Fruit fly (Drosophila melanogaster) whole organism, embryonic: ENCODE results near the gene retm.

Experiments used
- B-H1 ChIP-seq: fragments of 200-800 bp; sonication (Bioruptor generic); IDR thresholded peaks from 3 replicates; pipeline ENCODE4 v1.3.6; 2022; ENCODE audit warnings: missing biosample characterization, missing genetic modification characterization
- Bgb ChIP-seq: fragments of 200-800 bp; sonication (Bioruptor generic); IDR thresholded peaks from 2 replicates; pipeline ENCODE4 v1.3.6; 2022; ENCODE audit warnings: missing biosample characterization, missing genetic modification characterization; ENCODE audit not compliant: partially characterized antibody
- Blimp-1 ChIP-seq: fragments of 200-800 bp; sonication (Bioruptor generic); optimal IDR thresholded peaks from 3 replicates; lab custom pipeline; 2018; ENCODE audit warnings: missing biosample characterization, missing genetic modification characterization, mild to moderate bottlenecking, moderate library complexity, missing genetic modification reagents
- BtbVII ChIP-seq: fragments of 200-800 bp; sonication (Bioruptor generic); optimal IDR thresholded peaks from 3 replicates; lab custom pipeline; 2017; ENCODE audit warnings: missing biosample characterization, mild to moderate bottlenecking, missing genetic modification characterization
- CG10147 ChIP-seq: fragments of 200-800 bp; sonication (Bioruptor generic); optimal IDR thresholded peaks from 2 replicates; lab custom pipeline; 2019; ENCODE audit warnings: missing biosample characterization, mild to moderate bottlenecking, missing genetic modification characterization, moderate library complexity
- CG10274 ChIP-seq: fragments of 200-800 bp; sonication (Bioruptor generic); optimal IDR thresholded peaks from 3 replicates; lab custom pipeline; 2017; ENCODE audit warnings: missing biosample characterization, mild to moderate bottlenecking, missing genetic modification characterization
- CG10366 ChIP-seq: fragments of 200-800 bp; sonication (Bioruptor generic); IDR thresholded peaks from 2 replicates; pipeline ENCODE4 v1.3.6; 2022; ENCODE audit warnings: missing biosample characterization, missing genetic modification characterization
- CG11504 ChIP-seq: fragments of 200-800 bp; sonication (Bioruptor generic); optimal IDR thresholded peaks from 3 replicates; lab custom pipeline; 2019; ENCODE audit warnings: missing biosample characterization, mild to moderate bottlenecking, missing genetic modification characterization, moderate library complexity
- CG12155 ChIP-seq: fragments of 200-800 bp; sonication (Bioruptor generic); optimal IDR thresholded peaks from 3 replicates; lab custom pipeline; 2016; ENCODE audit warnings: missing biosample characterization, missing genetic modification characterization
- CG12744 ChIP-seq: fragments of 200-800 bp; sonication (Bioruptor generic); optimal IDR thresholded peaks from 2 replicates; lab custom pipeline; 2016; ENCODE audit warnings: missing biosample characterization, missing genetic modification characterization
- CG15269 ChIP-seq: fragments of 200-800 bp; sonication (Bioruptor generic); optimal IDR thresholded peaks from 2 replicates; lab custom pipeline; 2018; ENCODE audit warnings: missing biosample characterization, mild to moderate bottlenecking, missing genetic modification characterization, moderate library complexity
- CG17328 ChIP-seq: fragments of 200-800 bp; sonication (Bioruptor generic); IDR thresholded peaks from 2 replicates; pipeline ENCODE4 v1.3.6; 2022; ENCODE audit warnings: missing biosample characterization, missing genetic modification characterization
- CG17361 ChIP-seq: fragments of 200-800 bp; sonication (Bioruptor generic); IDR thresholded peaks from 3 replicates; pipeline ENCODE4 v1.3.6; 2022; ENCODE audit warnings: missing biosample characterization, missing genetic modification characterization
- CG18619 ChIP-seq: fragments of 200-800 bp; sonication (Bioruptor generic); optimal IDR thresholded peaks from 3 replicates; lab custom pipeline; 2017; ENCODE audit warnings: missing biosample characterization, mild to moderate bottlenecking, missing genetic modification characterization
- CG32532 ChIP-seq: fragments of 200-800 bp; sonication (Bioruptor generic); IDR thresholded peaks from 2 replicates; pipeline ENCODE4 v1.3.6; 2022; ENCODE audit warnings: missing biosample characterization, missing genetic modification characterization
- CG3838 ChIP-seq: fragments of 200-800 bp; sonication (Bioruptor generic); optimal IDR thresholded peaks from 3 replicates; lab custom pipeline; 2016; ENCODE audit warnings: missing biosample characterization, missing genetic modification characterization
- CG3995 ChIP-seq: fragments of 200-800 bp; sonication (Bioruptor generic); optimal IDR thresholded peaks from 3 replicates; lab custom pipeline; 2016; ENCODE audit warnings: missing biosample characterization, missing genetic modification characterization
- CG4730 ChIP-seq: fragments of 200-800 bp; sonication (Bioruptor generic); IDR thresholded peaks from 2 replicates; pipeline ENCODE4 v1.3.6; 2022; ENCODE audit warnings: missing biosample characterization, missing genetic modification characterization
- CG7987 ChIP-seq: fragments of 200-800 bp; sonication (Bioruptor generic); optimal IDR thresholded peaks from 2 replicates; lab custom pipeline; 2018; ENCODE audit warnings: missing biosample characterization, mild to moderate bottlenecking, missing genetic modification characterization, moderate library complexity
- CG9817 ChIP-seq: fragments of 200-800 bp; sonication (Bioruptor generic); optimal IDR thresholded peaks from 2 replicates; lab custom pipeline; 2018; ENCODE audit warnings: missing biosample characterization, mild to moderate bottlenecking, missing genetic modification characterization, moderate library complexity
- CrebB ChIP-seq: fragments of 200-800 bp; sonication (Bioruptor generic); optimal IDR thresholded peaks from 3 replicates; lab custom pipeline; 2018; ENCODE audit warnings: missing biosample characterization, mild to moderate bottlenecking, missing genetic modification characterization
- Dad ChIP-seq: fragments of 200-800 bp; sonication (Bioruptor generic); optimal IDR thresholded peaks from 3 replicates; lab custom pipeline; 2016; ENCODE audit warnings: missing biosample characterization, missing genetic modification characterization
- Dip2 ChIP-seq: fragments of 200-800 bp; sonication (Bioruptor generic); IDR thresholded peaks from 2 replicates; pipeline ENCODE4 v1.3.6; 2022; ENCODE audit warnings: missing biosample characterization, missing genetic modification characterization
- Dll ChIP-seq: fragments of 200-800 bp; sonication (Bioruptor generic); IDR thresholded peaks from 4 replicates; pipeline ENCODE4 v1.3.6; 2022; ENCODE audit warnings: missing biosample characterization, missing genetic modification characterization; ENCODE audit not compliant: partially characterized antibody
- HLH4C ChIP-seq: fragments of 200-800 bp; sonication (Bioruptor generic); IDR thresholded peaks from 3 replicates; pipeline ENCODE4 v1.3.6; 2022; ENCODE audit warnings: missing biosample characterization, missing genetic modification characterization; ENCODE audit not compliant: partially characterized antibody
- Hand ChIP-seq: fragments of 200-800 bp; sonication (Bioruptor generic); optimal IDR thresholded peaks from 2 replicates; lab custom pipeline; 2017; ENCODE audit warnings: mild to moderate bottlenecking, missing biosample characterization, missing genetic modification reagents, missing genetic modification characterization
- Hr39 ChIP-seq: fragments of >200 bp; optimal IDR thresholded peaks from 2 replicates; lab custom pipeline; 2017
- MTF-1 ChIP-seq: fragments of 200-800 bp; sonication (Bioruptor generic); optimal IDR thresholded peaks from 2 replicates; lab custom pipeline; 2018; ENCODE audit warnings: missing biosample characterization, mild to moderate bottlenecking, missing genetic modification characterization, borderline replicate concordance
- Mad ChIP-seq: fragments of 200-800 bp; sonication (Bioruptor generic); optimal IDR thresholded peaks from 2 replicates; lab custom pipeline; 2016; ENCODE audit warnings: missing biosample characterization, missing genetic modification characterization
- NK7.1 ChIP-seq: fragments of 200-800 bp; sonication (Bioruptor generic); optimal IDR thresholded peaks from 3 replicates; lab custom pipeline; 2016; ENCODE audit warnings: missing biosample characterization, missing genetic modification characterization
- Neu2 ChIP-seq: fragments of 200-800 bp; sonication (Bioruptor generic); optimal IDR thresholded peaks from 3 replicates; lab custom pipeline; 2016; ENCODE audit warnings: missing biosample characterization, missing genetic modification characterization, borderline replicate concordance
- Rfx ChIP-seq: fragments of 200-800 bp; sonication (Bioruptor generic); IDR thresholded peaks from 2 replicates; pipeline ENCODE4 v1.3.6; 2022; ENCODE audit warnings: missing biosample characterization, missing genetic modification characterization
- amos ChIP-seq: fragments of 200-800 bp; sonication (Bioruptor generic); IDR thresholded peaks from 2 replicates; pipeline ENCODE4 v1.3.6; 2022; ENCODE audit warnings: missing biosample characterization, missing genetic modification characterization; ENCODE audit not compliant: partially characterized antibody
- bsh ChIP-seq, 2 experiments: fragments of 200-800 bp; sonication (Bioruptor generic); optimal IDR thresholded peaks; 2 replicates each; lab custom pipeline; 2017 to 2018; ENCODE audit warnings: mild to moderate bottlenecking in 2 of 2, missing biosample characterization in 2 of 2, missing genetic modification characterization in 2 of 2, moderate library complexity in 1 of 2
- caup ChIP-seq: fragments of 200-800 bp; sonication (Bioruptor generic); optimal IDR thresholded peaks from 3 replicates; lab custom pipeline; 2017; ENCODE audit warnings: missing biosample characterization, mild to moderate bottlenecking, missing genetic modification characterization, moderate library complexity; ENCODE audit not compliant: severe bottlenecking
- chif ChIP-seq, 2 experiments: fragments of 200-800 bp; sonication (Bioruptor generic); optimal IDR thresholded peaks; 3 replicates each; lab custom pipeline; 2016; ENCODE audit warnings: missing biosample characterization in 2 of 2, missing genetic modification characterization in 2 of 2
- chinmo ChIP-seq: fragments of 200-800 bp; sonication (Bioruptor generic); IDR thresholded peaks from 4 replicates; pipeline ENCODE4 v1.3.6; 2022; ENCODE audit warnings: missing biosample characterization, missing genetic modification characterization; ENCODE audit not compliant: partially characterized antibody
- dmrt11E ChIP-seq: fragments of 200-800 bp; sonication (Bioruptor generic); optimal IDR thresholded peaks from 3 replicates; lab custom pipeline; 2018; ENCODE audit warnings: missing biosample characterization, mild to moderate bottlenecking, missing genetic modification characterization, moderate library complexity
- dpn ChIP-seq, 2 experiments: fragments of 200-800 bp; sonication (Bioruptor generic); optimal IDR thresholded peaks; 3 replicates each; lab custom pipeline; 2016; ENCODE audit warnings: missing biosample characterization in 2 of 2, missing genetic modification characterization in 2 of 2
- gce ChIP-seq: fragments of 200-800 bp; sonication (Bioruptor generic); IDR thresholded peaks from 3 replicates; pipeline ENCODE4 v1.3.6; 2022; ENCODE audit warnings: missing biosample characterization, missing genetic modification characterization
- jumu ChIP-seq: fragments of 200-800 bp; sonication (Bioruptor generic); optimal IDR thresholded peaks from 3 replicates; lab custom pipeline; 2016; ENCODE audit warnings: missing biosample characterization, missing genetic modification characterization
- knrl ChIP-seq: fragments of 200-800 bp; sonication (Bioruptor generic); IDR thresholded peaks from 3 replicates; pipeline ENCODE4 v1.3.6; 2022; ENCODE audit warnings: missing biosample characterization, missing genetic modification characterization; ENCODE audit not compliant: partially characterized antibody
- odd ChIP-seq: fragments of 200-800 bp; sonication (Bioruptor generic); optimal IDR thresholded peaks from 2 replicates; lab custom pipeline; 2017; ENCODE audit warnings: missing biosample characterization, mild to moderate bottlenecking, missing genetic modification characterization
- otp ChIP-seq: fragments of 200-800 bp; sonication (Bioruptor generic); IDR thresholded peaks from 3 replicates; pipeline ENCODE4, ENCODE4 v1.3.6; 2022; ENCODE audit warnings: missing biosample characterization, missing genetic modification characterization
- peb ChIP-seq: fragments of 200-800 bp; sonication (Bioruptor generic); IDR thresholded peaks from 2 replicates; pipeline ENCODE4 v1.3.6; 2022; ENCODE audit warnings: missing biosample characterization, missing genetic modification characterization
- tup ChIP-seq: fragments of 200-800 bp; sonication (Bioruptor generic); optimal IDR thresholded peaks from 2 replicates; lab custom pipeline; 2016; ENCODE audit warnings: missing biosample characterization, mild to moderate bottlenecking, missing genetic modification characterization, moderate library complexity
- unc-4 ChIP-seq: fragments of 200-800 bp; sonication (Bioruptor generic); IDR thresholded peaks from 2 replicates; pipeline ENCODE4 v1.3.6; 2022; ENCODE audit warnings: missing biosample characterization, missing genetic modification characterization; ENCODE audit not compliant: partially characterized antibody
- wdn ChIP-seq: fragments of 200-800 bp; sonication (Bioruptor generic); IDR thresholded peaks from 2 replicates; pipeline ENCODE4 v1.3.6; 2022; ENCODE audit warnings: missing biosample characterization, missing genetic modification characterization
- zen2 ChIP-seq: fragments of 200-800 bp; sonication (Bioruptor generic); IDR thresholded peaks from 3 replicates; pipeline ENCODE4 v1.3.6; 2022; ENCODE audit warnings: missing biosample characterization, missing genetic modification characterization; ENCODE audit not compliant: partially characterized antibody
- zf30C ChIP-seq: fragments of 200-800 bp; sonication (Bioruptor generic); optimal IDR thresholded peaks from 3 replicates; lab custom pipeline; 2018; ENCODE audit warnings: missing biosample characterization, mild to moderate bottlenecking, missing genetic modification characterization

The retm gene

dm6 chr2L:6461497-6461896, 5.8 kb upstream of the retm start (continued):
- peak in 1 of 2 experiments; percentile 34 for TF ChIP-seq chif (GFP tag; optimal IDR thresholded peaks at IDR 0.05; lab: Kevin White, UChicago)
- no peak for TF ChIP-seq CG12155 (GFP tag; lab: Kevin White, UChicago)
- peak; percentile 46 for TF ChIP-seq CG11504 (tag; lab: Kevin White, UChicago)
- TF ChIP-seq dmrt11E (tag; lab: Kevin White, UChicago) = peak; percentile 1
- TF ChIP-seq bsh (GFP tag; optimal IDR thresholded peaks at IDR 0.05; lab: Kevin White, UChicago) = peak in 1 of 2 experiments; percentile 42
- no peak for TF ChIP-seq otp
- TF ChIP-seq unc-4 (GFP tag; lab: Robert Waterston, UW) = no peak
- no peak for TF ChIP-seq chinmo
- TF ChIP-seq CG4730 = no peak
- no peak for TF ChIP-seq tup (GFP tag; lab: Kevin White, UChicago)
- peak; percentile 50 for TF ChIP-seq MTF-1 (GFP tag; lab: Kevin White, UChicago)
- TF ChIP-seq BtbVII (GFP tag; lab: Kevin White, UChicago) = peak; percentile 59
- TF ChIP-seq odd (GFP tag; lab: Kevin White, UChicago) = peak; percentile 59
- TF ChIP-seq CG12744 (GFP tag; lab: Kevin White, UChicago) = no peak
- TF ChIP-seq CG32532 (GFP tag; lab: Robert Waterston, UW) = no peak
- no peak for TF ChIP-seq peb
- peak; percentile 16 for TF ChIP-seq CG10274 (GFP tag; lab: Kevin White, UChicago)
- no peak for TF ChIP-seq Rfx (GFP tag; lab: Robert Waterston, UW)
- TF ChIP-seq knrl (GFP tag; lab: Robert Waterston, UW) = no peak
- TF ChIP-seq Neu2 (GFP tag; lab: Kevin White, UChicago) = no peak
- TF ChIP-seq Dad (GFP tag; lab: Kevin White, UChicago) = no peak
- TF ChIP-seq gce = no peak
- TF ChIP-seq HLH4C = no peak
- no peak for TF ChIP-seq Dll
- no peak for TF ChIP-seq Dip2 (GFP tag; lab: Robert Waterston, UW)
- TF ChIP-seq CG17328 (GFP tag; lab: Robert Waterston, UW) = 0 out of 2 replicates have a peak, but pooled peaks have one; percentile 25
- no peak; the same call in 2 of the 3 replicates for TF ChIP-seq B-H1 (GFP tag; lab: Robert Waterston, UW)
- peak; percentile 16 for TF ChIP-seq CG15269 (tag; lab: Kevin White, UChicago)
- no peak for TF ChIP-seq Bgb (GFP tag; lab: Robert Waterston, UW)
- TF ChIP-seq CG17361 (GFP tag; lab: Robert Waterston, UW) = no peak
- TF ChIP-seq amos (GFP tag; lab: Robert Waterston, UW) = no peak
- TF ChIP-seq Hand (GFP tag; lab: Kevin White, UChicago) = no peak
- TF ChIP-seq CG10147 (GFP tag; lab: Kevin White, UChicago) = no peak
- TF ChIP-seq CG18619 = no peak
- TF ChIP-seq wdn (GFP tag; lab: Robert Waterston, UW) = no peak
- TF ChIP-seq CrebB (tag; lab: Kevin White, UChicago) = no peak
- no peak for TF ChIP-seq Mad (GFP tag; lab: Kevin White, UChicago)
- no peak for TF ChIP-seq CG3838 (GFP tag; lab: Kevin White, UChicago)
- TF ChIP-seq Hr39 (lab: Kevin White, UChicago) = no peak
- TF ChIP-seq CG7987 (GFP tag; lab: Kevin White, UChicago) = peak; percentile 65
- TF ChIP-seq CG10366 = no peak
- peak; percentile 0 for TF ChIP-seq CG9817
- TF ChIP-seq Blimp-1 (GFP tag; lab: Kevin White, UChicago) = peak; percentile 52
- no peak for TF ChIP-seq CG3995 (GFP tag; lab: Kevin White, UChicago)
- no peak for TF ChIP-seq jumu (GFP tag; lab: Kevin White, UChicago)
- peak in 1 of 2 experiments; percentile 20 for TF ChIP-seq dpn (GFP tag; optimal IDR thresholded peaks at IDR 0.05; lab: Kevin White, UChicago)
- TF ChIP-seq NK7.1 (GFP tag; lab: Kevin White, UChicago) = no peak
- TF ChIP-seq zf30C = peak; percentile 18
- TF ChIP-seq caup (GFP tag; lab: Kevin White, UChicago) = peak; percentile 7
- no peak for TF ChIP-seq zen2 (GFP tag; lab: Robert Waterston, UW)
